Worm (Caenorhabditis elegans) whole organism, L1 larva: ENCODE measurements around the gene ZK1248.4.

Experiments
- C34B4.2 ChIP-seq: sonication (generic microtip); optimal IDR thresholded peaks from 2 replicates; lab custom pipeline; 2017; ENCODE audit warnings: mild to moderate bottlenecking, missing genetic modification characterization, missing compliant biosample characterization
- F16B12.6 ChIP-seq: fragments of 150-350 bp; optimal IDR thresholded peaks from 2 replicates; lab custom pipeline; 2014; ENCODE audit warnings: missing biosample characterization, missing genetic modification characterization
- Y116A8C.19 ChIP-seq: sonication (generic microtip); optimal IDR thresholded peaks from 2 replicates; lab custom pipeline; 2016; ENCODE audit warnings: missing compliant biosample characterization, missing genetic modification characterization, borderline replicate concordance
- aha-1 ChIP-seq: fragments of 150-350 bp; optimal IDR thresholded peaks from 2 replicates; lab custom pipeline; 2014; ENCODE audit warnings: missing biosample characterization, missing genetic modification characterization
- alr-1 ChIP-seq: fragments of 200-800 bp; sonication (Bioruptor generic); optimal IDR thresholded peaks from 2 replicates; lab custom pipeline; 2018; ENCODE audit warnings: borderline replicate concordance, mild to moderate bottlenecking, missing genetic modification characterization, missing compliant biosample characterization
- aly-2 ChIP-seq: fragments of 150-350 bp; optimal IDR thresholded peaks from 2 replicates; lab custom pipeline; 2014; ENCODE audit warnings: missing biosample characterization, missing genetic modification characterization
- ama-1 ChIP-seq: fragments of 150-350 bp; optimal IDR thresholded peaks from 2 replicates; lab custom pipeline; 2014
- blmp-1 ChIP-seq: fragments of 150-350 bp; optimal IDR thresholded peaks from 2 replicates; lab custom pipeline; 2014; ENCODE audit warnings: missing biosample characterization, missing genetic modification characterization
- ceh-8 ChIP-seq: fragments of 200-800 bp; sonication (Bioruptor generic); optimal IDR thresholded peaks from 2 replicates; lab custom pipeline; 2018; ENCODE audit warnings: mild to moderate bottlenecking, missing genetic modification characterization, moderate library complexity, missing compliant biosample characterization
- ceh-82 ChIP-seq, 3 experiments: fragments of 150-350 bp in 1 of 3; sonication (generic microtip) in 2 of 3; optimal IDR thresholded peaks; 2 replicates each; lab custom pipeline; 2014 to 2017; ENCODE audit warnings: missing biosample characterization in 3 of 3, missing genetic modification characterization in 3 of 3
- ceh-90 ChIP-seq: sonication (generic microtip); optimal IDR thresholded peaks from 2 replicates; lab custom pipeline; 2016; ENCODE audit warnings: missing genetic modification characterization, missing compliant biosample characterization
- dpl-1 ChIP-seq, 3 experiments: fragments of 150-350 bp in 2 of 3; sonication (generic microtip) in 1 of 3; optimal IDR thresholded peaks; 2 replicates each; lab custom pipeline; 2014 to 2017; ENCODE audit warnings: missing biosample characterization in 3 of 3, missing genetic modification characterization in 3 of 3, missing genetic modification reagents in 3 of 3
- dsc-1 ChIP-seq: sonication (generic microtip); optimal IDR thresholded peaks from 2 replicates; lab custom pipeline; 2016; ENCODE audit warnings: mild to moderate bottlenecking, missing genetic modification characterization, missing compliant biosample characterization
- efl-1 ChIP-seq, 4 experiments: fragments of 150-350 bp; optimal IDR thresholded peaks in 3 of 4; peaks in 1 of 4; 1 replicate in 1 of 4; 2 replicates in 3 of 4; lab custom pipeline; 2014; ENCODE audit warnings: missing biosample characterization in 2 of 4, missing genetic modification characterization in 2 of 4, missing genetic modification reagents in 2 of 4
- elt-2 ChIP-seq: sonication (generic microtip); optimal IDR thresholded peaks from 2 replicates; lab custom pipeline; 2016; ENCODE audit warnings: missing genetic modification characterization, mild to moderate bottlenecking, inconsistent platforms, missing compliant biosample characterization, missing genetic modification reagents
- elt-3 ChIP-seq, 6 experiments: fragments of 150-350 bp in 1 of 6; sonication (generic microtip); optimal IDR thresholded peaks; 2 replicates each; lab custom pipeline; 2017 to 2018; ENCODE audit warnings: missing biosample characterization in 6 of 6, missing genetic modification characterization in 6 of 6, inconsistent platforms in 1 of 6
- ets-5 ChIP-seq: fragments of 200-800 bp; sonication (Bioruptor generic); IDR thresholded peaks from 2 replicates; pipeline ENCODE4 v1.3.6; 2022; ENCODE audit warnings: missing genetic modification characterization, missing compliant biosample characterization
- fkh-10 ChIP-seq: sonication (generic microtip); optimal IDR thresholded peaks from 2 replicates; lab custom pipeline; 2017; ENCODE audit warnings: missing biosample characterization, missing genetic modification reagents, missing genetic modification characterization
- fos-1 ChIP-seq: fragments of 150-350 bp; optimal IDR thresholded peaks from 2 replicates; lab custom pipeline; 2014; ENCODE audit warnings: missing biosample characterization, missing genetic modification characterization
- grh-1 ChIP-seq: fragments of 200-800 bp; sonication (Bioruptor generic); IDR thresholded peaks from 2 replicates; pipeline ENCODE4 v1.3.6; 2022; ENCODE audit warnings: missing genetic modification reagents, missing genetic modification characterization, missing compliant biosample characterization
- hlh-4 ChIP-seq: sonication (generic microtip); optimal IDR thresholded peaks from 2 replicates; lab custom pipeline; 2016; ENCODE audit warnings: mild to moderate bottlenecking, missing genetic modification characterization, missing compliant biosample characterization
- hpl-2 ChIP-seq: fragments of 150-350 bp; optimal IDR thresholded peaks from 2 replicates; lab custom pipeline; 2014; ENCODE audit warnings: missing biosample characterization, missing genetic modification reagents, missing genetic modification characterization
- jun-1 ChIP-seq: fragments of 150-350 bp; optimal IDR thresholded peaks from 2 replicates; lab custom pipeline; 2014; ENCODE audit warnings: missing biosample characterization, missing genetic modification reagents, missing genetic modification characterization
- lin-13 ChIP-seq: fragments of 150-350 bp; optimal IDR thresholded peaks from 2 replicates; lab custom pipeline; 2014; ENCODE audit warnings: missing biosample characterization, missing genetic modification reagents, missing genetic modification characterization
- lin-15B ChIP-seq: fragments of 150-350 bp; sonication (generic microtip); optimal IDR thresholded peaks from 3 replicates; lab custom pipeline; 2014; ENCODE audit warnings: missing biosample characterization, missing genetic modification characterization
- lin-35 ChIP-seq, 2 experiments: fragments of 150-350 bp; optimal IDR thresholded peaks; 2 replicates each; lab custom pipeline; 2014; ENCODE audit warnings: missing biosample characterization in 2 of 2, missing genetic modification characterization in 2 of 2, missing genetic modification reagents in 2 of 2
- mef-2 ChIP-seq: fragments of 150-350 bp; optimal IDR thresholded peaks from 2 replicates; lab custom pipeline; 2014; ENCODE audit warnings: missing biosample characterization, missing genetic modification characterization
- mep-1 ChIP-seq: fragments of 150-350 bp; optimal IDR thresholded peaks from 2 replicates; lab custom pipeline; 2014; ENCODE audit warnings: missing biosample characterization, missing genetic modification characterization
- nhr-12 ChIP-seq: sonication (generic microtip); optimal IDR thresholded peaks from 2 replicates; lab custom pipeline; 2017; ENCODE audit warnings: missing biosample characterization, missing genetic modification characterization
- nhr-19 ChIP-seq: fragments of 200-800 bp; sonication (Bioruptor generic); conservative IDR thresholded peaks from 2 replicates; pipeline ENCODE4 v1.3.6; 2022; ENCODE audit warnings: missing genetic modification characterization, missing compliant biosample characterization
- nhr-20 ChIP-seq: sonication (generic microtip); optimal IDR thresholded peaks from 2 replicates; lab custom pipeline; 2016; ENCODE audit warnings: mild to moderate bottlenecking, missing genetic modification characterization, missing compliant biosample characterization
- nhr-237 ChIP-seq: fragments of 150-350 bp; optimal IDR thresholded peaks from 2 replicates; lab custom pipeline; 2014; ENCODE audit warnings: missing biosample characterization, missing genetic modification characterization
- nhr-28 ChIP-seq: fragments of 150-350 bp; optimal IDR thresholded peaks from 2 replicates; lab custom pipeline; 2014; ENCODE audit warnings: missing biosample characterization, missing genetic modification characterization
- nhr-76 ChIP-seq: sonication (generic microtip); optimal IDR thresholded peaks from 2 replicates; lab custom pipeline; 2017; ENCODE audit warnings: missing biosample characterization, missing genetic modification characterization
- nhr-84 ChIP-seq: sonication (generic microtip); optimal IDR thresholded peaks from 2 replicates; lab custom pipeline; 2017; ENCODE audit warnings: missing biosample characterization, missing genetic modification characterization
- nhr-85 ChIP-seq: sonication (generic microtip); peaks from one replicate; lab custom pipeline; 2016; ENCODE audit warnings: missing genetic modification characterization, inconsistent platforms, missing compliant biosample characterization
- nhr-90 ChIP-seq: sonication (generic microtip); optimal IDR thresholded peaks from 2 replicates; lab custom pipeline; 2016; ENCODE audit warnings: mild to moderate bottlenecking, missing genetic modification characterization, missing compliant biosample characterization; ENCODE audit not compliant: poor library complexity
- skn-1 ChIP-seq: fragments of 150-350 bp; optimal IDR thresholded peaks from 2 replicates; lab custom pipeline; 2014; ENCODE audit warnings: missing biosample characterization, missing genetic modification characterization
- snpc-4 ChIP-seq: fragments of 150-350 bp; optimal IDR thresholded peaks from 2 replicates; lab custom pipeline; 2014; ENCODE audit warnings: missing biosample characterization, missing genetic modification characterization
- snu-23 ChIP-seq: sonication (generic microtip); optimal IDR thresholded peaks from 2 replicates; lab custom pipeline; 2016; ENCODE audit warnings: missing genetic modification characterization, missing compliant biosample characterization
- sox-4 ChIP-seq: sonication (generic microtip); optimal IDR thresholded peaks from 2 replicates; lab custom pipeline; 2016; ENCODE audit warnings: missing genetic modification characterization, missing compliant biosample characterization
- sup-37 ChIP-seq: fragments of 200-800 bp; sonication (Bioruptor generic); optimal IDR thresholded peaks from 2 replicates; lab custom pipeline; 2018; ENCODE audit warnings: mild to moderate bottlenecking, missing genetic modification characterization, missing compliant biosample characterization
- swsn-7 ChIP-seq: sonication (generic microtip); optimal IDR thresholded peaks from 2 replicates; lab custom pipeline; 2016; ENCODE audit warnings: missing genetic modification characterization, missing compliant biosample characterization
- tlp-1 ChIP-seq: fragments of 150-350 bp; optimal IDR thresholded peaks from 2 replicates; lab custom pipeline; 2014; ENCODE audit warnings: missing biosample characterization, missing genetic modification characterization
- unc-30 ChIP-seq: sonication (generic microtip); optimal IDR thresholded peaks from 2 replicates; lab custom pipeline; 2017; ENCODE audit warnings: missing biosample characterization, missing genetic modification characterization
- unc-62 ChIP-seq: fragments of 150-350 bp; optimal IDR thresholded peaks from 2 replicates; lab custom pipeline; 2014; ENCODE audit warnings: missing biosample characterization, missing genetic modification reagents, missing genetic modification characterization
- xbp-1 ChIP-seq: sonication (generic microtip); optimal IDR thresholded peaks from 2 replicates; lab custom pipeline; 2016; ENCODE audit warnings: missing genetic modification characterization, missing compliant biosample characterization
- zag-1 ChIP-seq: fragments of 150-350 bp; optimal IDR thresholded peaks from 2 replicates; lab custom pipeline; 2014; ENCODE audit warnings: missing biosample characterization, missing genetic modification characterization
- zip-4 ChIP-seq: fragments of 200-800 bp; sonication (Bioruptor generic); optimal IDR thresholded peaks from 2 replicates; lab custom pipeline; 2018; ENCODE audit warnings: mild to moderate bottlenecking, missing genetic modification characterization, moderate library complexity, missing compliant biosample characterization
- ztf-11 ChIP-seq, 2 experiments: sonication (generic microtip); optimal IDR thresholded peaks; 2 replicates each; lab custom pipeline; 2016 to 2017; ENCODE audit warnings: missing genetic modification characterization in 2 of 2, missing biosample characterization in 1 of 2, missing compliant biosample characterization in 1 of 2

The ZK1248.4 gene

DNA sequence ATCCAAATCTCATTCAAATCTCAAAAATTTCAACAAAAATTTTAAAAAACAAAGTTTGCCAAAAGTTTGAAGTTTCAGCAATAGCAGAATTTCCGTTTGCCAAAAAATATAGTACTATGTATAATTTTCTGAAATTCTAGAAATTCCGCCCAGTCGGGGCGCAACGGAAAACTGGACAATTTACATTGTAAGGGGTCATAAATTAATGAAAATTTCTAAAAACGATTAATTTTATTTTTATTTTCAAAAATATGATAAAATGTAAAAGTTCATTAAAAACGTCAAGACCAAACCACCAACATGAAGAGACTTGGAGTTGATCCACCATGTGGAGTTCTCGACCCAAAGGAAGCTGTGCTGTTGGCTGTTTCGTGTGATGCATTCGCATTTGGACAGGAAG is at the start of gene ZK1248.4:
ZK1248.4 (plus strand) TSS at position 301 of the 400 bp plus-strand sequence.
- TF ChIP-seq F16B12.6 (tag; lab: Kevin White, UChicago) = no peak
- TF ChIP-seq snpc-4 (tag; lab: Kevin White, UChicago) = no peak
- no peak for TF ChIP-seq aha-1
- TF ChIP-seq ama-1 (lab: Kevin White, UChicago) = no peak
- TF ChIP-seq fos-1 (tag; lab: Kevin White, UChicago) = no peak
- TF ChIP-seq ceh-8 = no peak
- no peak for TF ChIP-seq ets-5 (GFP tag; lab: Robert Waterston, UW)
- no peak for TF ChIP-seq elt-2 (tag; lab: Kevin White, UChicago)
- no peak for TF ChIP-seq grh-1 (GFP tag; lab: Robert Waterston, UW)
- no peak for TF ChIP-seq aly-2
- TF ChIP-seq xbp-1 = no peak
- TF ChIP-seq, all 84 proteins: peak for 0

DNA sequence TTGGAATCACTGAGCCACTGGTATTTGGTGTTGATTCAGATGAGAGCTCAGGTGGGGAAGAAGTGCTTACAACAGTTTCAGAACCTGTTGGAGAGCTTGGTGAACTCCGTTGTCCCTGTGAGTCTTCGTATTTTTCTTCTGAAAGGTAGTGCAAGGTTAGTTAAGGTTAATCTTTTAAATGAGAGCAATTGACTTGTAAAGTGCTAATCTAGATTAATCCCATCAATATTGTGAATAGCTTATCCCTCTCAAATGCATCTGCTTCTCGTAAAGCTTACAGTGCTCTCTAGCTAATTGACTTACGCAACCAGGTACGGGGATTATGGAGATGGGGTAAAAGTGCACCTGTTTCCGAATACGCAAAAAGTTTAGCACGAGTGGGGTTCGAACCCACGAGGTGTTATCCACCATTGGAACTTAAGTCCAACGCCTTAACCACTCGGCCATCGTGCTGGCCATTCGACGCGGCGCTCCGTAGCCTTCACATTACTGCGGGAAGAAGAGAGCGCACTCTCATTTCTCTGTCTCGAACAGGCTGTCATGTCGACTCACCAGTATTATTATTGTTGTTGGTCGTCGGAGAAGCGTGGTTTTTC is 45.8 kb upstream of the ZK1248.4 start:
- peak in 1 of 6 experiments; percentile 13 for TF ChIP-seq elt-3 (tag; optimal IDR thresholded peaks at IDR 0.05; lab: Kevin White, UChicago)
- no peak for TF ChIP-seq sup-37 (GFP tag; lab: Kevin White, UChicago)
- peak; percentile 20 for TF ChIP-seq skn-1 (tag; lab: Kevin White, UChicago)
- peak; percentile 9 for TF ChIP-seq mep-1 (tag; lab: Kevin White, UChicago)
- no peak for TF ChIP-seq Y116A8C.19 (tag; lab: Kevin White, UChicago)
- TF ChIP-seq swsn-7 = peak; percentile 51
- TF ChIP-seq ets-5 (GFP tag; lab: Robert Waterston, UW) = no peak
- no peak for TF ChIP-seq grh-1 (GFP tag; lab: Robert Waterston, UW)
- TF ChIP-seq fkh-10 (GFP tag; lab: Kevin White, UChicago) = no peak
- no peak for TF ChIP-seq ceh-90 (tag; lab: Kevin White, UChicago)
- TF ChIP-seq ceh-82 (tag; optimal IDR thresholded peaks at IDR 0.05; lab: Kevin White, UChicago) = peak in 2 of 3 experiments; percentile 25 to 55
- TF ChIP-seq alr-1 (tag; lab: Kevin White, UChicago) = no peak
- no peak for TF ChIP-seq zag-1 (tag; lab: Kevin White, UChicago)
- peak; percentile 73 for TF ChIP-seq snu-23
- no peak for TF ChIP-seq hlh-4
- TF ChIP-seq aly-2 = no peak
- no peak for TF ChIP-seq nhr-12 (tag; lab: Kevin White, UChicago)
- peak; percentile 50 for TF ChIP-seq nhr-90 (tag; lab: Kevin White, UChicago)
- peak; percentile 28 for TF ChIP-seq lin-13 (GFP tag; lab: Kevin White, UChicago)
- no peak for TF ChIP-seq jun-1 (tag; lab: Kevin White, UChicago)
- peak; percentile 38 to 51 for TF ChIP-seq efl-1 (optimal IDR thresholded peaks at IDR 0.05; lab: Kevin White, UChicago)
- TF ChIP-seq efl-1 (GFP tag; optimal IDR thresholded peaks at IDR 0.05 in 1 of 2; lab: Kevin White, UChicago) = peak; percentile 24 to 93
- TF ChIP-seq lin-35 (GFP tag; optimal IDR thresholded peaks at IDR 0.05; lab: Kevin White, UChicago) = peak; percentile 56 to 62
- TF ChIP-seq elt-2 (tag; lab: Kevin White, UChicago) = peak; percentile 25
- peak; percentile 23 for TF ChIP-seq snpc-4 (tag; lab: Kevin White, UChicago)
- no peak for TF ChIP-seq mef-2
- TF ChIP-seq lin-15B (tag; lab: Kevin White, UChicago) = no peak
- TF ChIP-seq nhr-237 (tag; lab: Kevin White, UChicago) = no peak
- peak; percentile 57 for TF ChIP-seq nhr-85 (tag; lab: Kevin White, UChicago)
- TF ChIP-seq nhr-20 (tag; lab: Kevin White, UChicago) = peak; percentile 63
- no peak for TF ChIP-seq blmp-1
- TF ChIP-seq unc-62 = no peak
- no peak for TF ChIP-seq nhr-76 (tag; lab: Kevin White, UChicago)
- TF ChIP-seq nhr-28 (tag; lab: Kevin White, UChicago) = no peak
- no peak for TF ChIP-seq zip-4 (GFP tag; lab: Kevin White, UChicago)
- no peak for TF ChIP-seq tlp-1 (tag; lab: Kevin White, UChicago)
- TF ChIP-seq hpl-2 (GFP tag; lab: Kevin White, UChicago) = no peak
- TF ChIP-seq sox-4 (tag; lab: Kevin White, UChicago) = no peak
- no peak for TF ChIP-seq nhr-84 (tag; lab: Kevin White, UChicago)
- no peak for TF ChIP-seq ztf-11 (tag; optimal IDR thresholded peaks at IDR 0.05; lab: Kevin White, UChicago)
- TF ChIP-seq dsc-1 = peak; percentile 10
- no peak for TF ChIP-seq unc-30 (tag; lab: Kevin White, UChicago)
- TF ChIP-seq ama-1 (lab: Kevin White, UChicago) = no peak
- no peak for TF ChIP-seq C34B4.2 (tag; lab: Kevin White, UChicago)
- peak; percentile 59 for TF ChIP-seq nhr-19 (GFP tag; lab: Robert Waterston, UW)
- peak in 2 of 3 experiments; percentile 10 to 18 for TF ChIP-seq dpl-1 (GFP tag; optimal IDR thresholded peaks at IDR 0.05; lab: Kevin White, UChicago)
